Worm (Caenorhabditis elegans) whole organism, L3 larva: ENCODE data around the gene C12D5.9.

Source experiments
- ceh-28 ChIP-seq: fragments of 150-350 bp; optimal IDR thresholded peaks from 2 replicates; lab custom pipeline; 2014; ENCODE audit warnings: missing biosample characterization, missing genetic modification reagents, missing genetic modification characterization
- elt-2 ChIP-seq: sonication (generic microtip); optimal IDR thresholded peaks from 2 replicates; lab custom pipeline; 2016; ENCODE audit warnings: missing genetic modification reagents, mild to moderate bottlenecking, missing genetic modification characterization, missing compliant biosample characterization
- eor-1 ChIP-seq, 2 experiments: fragments of 150-350 bp; optimal IDR thresholded peaks; 2 replicates each; lab custom pipeline; 2014 to 2018; ENCODE audit warnings: missing biosample characterization in 2 of 2, missing genetic modification characterization in 2 of 2
- fkh-10 ChIP-seq: sonication (generic microtip); optimal IDR thresholded peaks from 2 replicates; lab custom pipeline; 2017; ENCODE audit warnings: missing biosample characterization, missing genetic modification reagents, missing genetic modification characterization
- fkh-2 ChIP-seq: fragments of 150-350 bp; optimal IDR thresholded peaks from 2 replicates; lab custom pipeline; 2014; ENCODE audit warnings: missing biosample characterization, missing genetic modification reagents, missing genetic modification characterization
- lin-15B ChIP-seq: fragments of 150-350 bp; optimal IDR thresholded peaks from 2 replicates; lab custom pipeline; 2014; ENCODE audit warnings: missing biosample characterization, missing genetic modification characterization
- lin-39 ChIP-seq: fragments of 150-350 bp; optimal IDR thresholded peaks from 2 replicates; lab custom pipeline; 2018; ENCODE audit warnings: missing biosample characterization, missing genetic modification reagents, missing genetic modification characterization
- mdl-1 ChIP-seq: fragments of 150-350 bp; optimal IDR thresholded peaks from 2 replicates; lab custom pipeline; 2014; ENCODE audit warnings: missing biosample characterization, missing genetic modification characterization
- mml-1 ChIP-seq: fragments of 150-350 bp; sonication (generic microtip); optimal IDR thresholded peaks from 3 replicates; lab custom pipeline; 2014; ENCODE audit warnings: missing biosample characterization, missing genetic modification characterization
- nhr-11 ChIP-seq: fragments of 150-350 bp; optimal IDR thresholded peaks from 2 replicates; lab custom pipeline; 2014; ENCODE audit warnings: missing biosample characterization, missing genetic modification characterization
- nhr-12 ChIP-seq: fragments of 150-350 bp; optimal IDR thresholded peaks from 2 replicates; lab custom pipeline; 2014; ENCODE audit warnings: missing biosample characterization, missing genetic modification characterization
- nhr-237 ChIP-seq: fragments of 150-350 bp; optimal IDR thresholded peaks from 2 replicates; lab custom pipeline; 2014; ENCODE audit warnings: missing biosample characterization, missing genetic modification characterization
- nhr-28 ChIP-seq: fragments of 150-350 bp; optimal IDR thresholded peaks from 2 replicates; lab custom pipeline; 2014; ENCODE audit warnings: missing biosample characterization, missing genetic modification characterization
- nhr-43 ChIP-seq: sonication (generic microtip); optimal IDR thresholded peaks from 2 replicates; lab custom pipeline; 2016; ENCODE audit warnings: mild to moderate bottlenecking, missing genetic modification characterization, missing compliant biosample characterization; ENCODE audit not compliant: poor library complexity, severe bottlenecking
- nhr-76 ChIP-seq: fragments of 150-350 bp; sonication (generic microtip); optimal IDR thresholded peaks from 5 replicates; lab custom pipeline; 2014; ENCODE audit warnings: missing biosample characterization, missing genetic modification characterization
- pha-4 ChIP-seq: fragments of 150-350 bp; optimal IDR thresholded peaks from 2 replicates; lab custom pipeline; 2014; ENCODE audit warnings: missing biosample characterization, missing genetic modification reagents, missing genetic modification characterization
- pqm-1 ChIP-seq: fragments of 150-350 bp; optimal IDR thresholded peaks from 2 replicates; lab custom pipeline; 2017; ENCODE audit warnings: missing biosample characterization, missing genetic modification characterization, inconsistent platforms
- skn-1 ChIP-seq: fragments of 150-350 bp; optimal IDR thresholded peaks from 2 replicates; lab custom pipeline; 2014; ENCODE audit warnings: missing biosample characterization, missing genetic modification characterization
- tbx-2 ChIP-seq: sonication (generic microtip); optimal IDR thresholded peaks from 2 replicates; lab custom pipeline; 2016; ENCODE audit warnings: mild to moderate bottlenecking, missing genetic modification characterization, missing compliant biosample characterization
- unc-39 ChIP-seq: sonication (generic microtip); optimal IDR thresholded peaks from 4 replicates; lab custom pipeline; 2017; ENCODE audit warnings: missing biosample characterization, missing genetic modification characterization
- zag-1 ChIP-seq: fragments of 150-350 bp; optimal IDR thresholded peaks from 2 replicates; lab custom pipeline; 2014; ENCODE audit warnings: missing biosample characterization, missing genetic modification characterization

Gene C12D5.9

DNA sequence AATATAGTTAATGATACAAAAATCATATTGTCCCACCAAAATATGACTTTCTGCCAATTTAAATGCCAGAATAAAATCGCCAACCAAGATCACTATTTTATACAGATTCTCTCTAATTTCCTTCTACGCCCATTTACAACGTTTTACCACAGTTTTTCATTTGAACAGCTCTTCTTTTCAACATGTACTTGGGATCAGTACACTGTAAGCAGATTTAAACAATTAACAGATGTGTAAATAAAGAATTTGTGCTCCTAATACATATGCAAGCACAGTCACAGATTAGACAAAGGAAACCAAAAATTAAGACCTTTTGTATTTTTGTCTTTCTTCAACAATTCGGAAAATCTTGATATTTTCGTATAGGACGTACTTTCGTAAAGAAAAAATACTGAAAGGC, 46.4 kb downstream of the C12D5.9 start, which contains the start of gene F07C4.11:
TSS of gene F07C4.11 (minus strand) at position 101 of the 400 bp plus-strand sequence.
- TF ChIP-seq fkh-10 (no peak), elt-2 (tag; lab: Kevin White, UChicago) (no peak)

DNA sequence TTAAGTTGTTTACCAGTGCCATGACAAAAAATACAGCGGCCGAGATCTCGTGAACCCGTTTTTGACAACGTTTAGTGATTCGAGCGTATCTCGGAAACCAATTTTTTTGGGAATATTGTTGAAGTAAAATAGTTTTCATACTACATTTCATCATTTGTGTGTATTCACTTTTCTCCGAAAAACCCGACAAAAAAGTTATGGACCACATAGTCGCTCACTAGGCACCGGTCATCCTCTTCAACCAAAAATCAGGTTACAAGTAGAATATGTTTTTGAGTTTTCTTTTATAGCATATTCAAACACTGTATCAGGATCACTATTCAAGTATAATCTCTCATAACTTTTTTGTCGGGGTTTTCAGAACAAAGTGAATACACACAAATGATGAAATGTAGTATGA, 48.1 kb downstream of the C12D5.9 start:
- TF ChIP-seq nhr-237 (tag; lab: Kevin White, UChicago) (no peak), fkh-2 (tag; lab: Kevin White, UChicago) (no peak), unc-39 (tag; lab: Kevin White, UChicago) (no peak), mml-1 (tag; lab: Kevin White, UChicago) (no peak), nhr-28 (tag; lab: Kevin White, UChicago) (no peak), elt-2 (tag; lab: Kevin White, UChicago) (no peak), pqm-1 (tag; lab: Kevin White, UChicago) (no peak), eor-1 (tag; optimal IDR thresholded peaks at IDR 0.05; lab: Kevin White, UChicago) (no peak), lin-39 (tag; lab: Kevin White, UChicago) (no peak), nhr-76 (no peak), lin-15B (tag; lab: Kevin White, UChicago) (no peak), zag-1 (no peak)

ce11 chrV:7639787-7640186, 50.0 kb downstream of the C12D5.9 start, which contains the start of gene F07C4.10:
Gene F07C4.10 (minus strand): TSS chrV:7639887.
- TF ChIP-seq nhr-76 = no peak

DNA sequence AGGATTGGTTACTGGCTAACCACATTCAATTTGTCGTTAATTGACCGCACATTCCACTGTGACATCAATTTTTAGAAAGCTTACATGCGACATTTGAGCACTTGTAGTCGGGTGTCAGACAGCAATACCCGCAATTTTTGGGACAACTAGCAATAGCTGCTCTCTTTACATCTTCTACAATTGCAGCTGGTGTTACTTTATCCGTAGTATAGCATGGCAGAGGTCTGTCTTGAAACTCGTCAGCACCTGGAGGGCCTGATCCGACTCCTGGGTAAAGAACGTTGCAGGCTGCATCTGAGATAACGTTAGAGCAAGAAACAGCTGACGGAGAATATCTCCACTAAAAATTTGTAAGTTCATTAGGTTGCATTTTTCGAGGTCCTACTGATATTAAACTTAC, 50.4 kb downstream of the C12D5.9 start:
- TF ChIP-seq tbx-2 (tag; lab: Kevin White, UChicago) (no peak), nhr-11 (tag; lab: Kevin White, UChicago) (no peak), ceh-28 (tag; lab: Kevin White, UChicago) (no peak), mdl-1 (tag; lab: Kevin White, UChicago) (no peak), eor-1 (tag; optimal IDR thresholded peaks at IDR 0.05; lab: Kevin White, UChicago) (no peak), nhr-12 (tag; lab: Kevin White, UChicago) (no peak), nhr-43 (tag; lab: Kevin White, UChicago) (no peak), skn-1 (no peak), pha-4 (tag; lab: Kevin White, UChicago) (no peak)
